Worm (Caenorhabditis elegans) whole organism, L4 larva: ENCODE data around the gene Y116A8C.25.
A peak's percentile ranks its signal among the peaks of the same experiment; 100 is the strongest.
"Not testable (repeated sequence)": the region's sequence is repeated elsewhere in the genome, so short reads cannot be mapped to it uniquely, and the experiment has no call there.

ENCODE experiments used
- F26F4.8 ChIP-seq: fragments of 200-800 bp; sonication (Bioruptor generic); conservative IDR thresholded peaks from 2 replicates; pipeline ENCODE4 v1.3.6; 2022; ENCODE audit warnings: missing genetic modification characterization, missing compliant biosample characterization
- Y75B8A.6 ChIP-seq: fragments of 200-800 bp; sonication (Bioruptor generic); IDR thresholded peaks from 2 replicates; pipeline ENCODE4 v1.3.6; 2022; ENCODE audit warnings: missing genetic modification reagents, missing genetic modification characterization, missing compliant biosample characterization
- ZK337.2 ChIP-seq: fragments of 200-800 bp; sonication (Bioruptor generic); IDR thresholded peaks from 2 replicates; pipeline ENCODE4 v1.3.6; 2022; ENCODE audit warnings: missing genetic modification reagents, missing genetic modification characterization, missing compliant biosample characterization
- aha-1 ChIP-seq: fragments of 150-350 bp; peaks from one replicate; lab custom pipeline; 2014; ENCODE audit warnings: missing biosample characterization, missing genetic modification characterization
- ceh-44 ChIP-seq: fragments of 200-800 bp; sonication (Bioruptor generic); IDR thresholded peaks from 2 replicates; pipeline ENCODE4 v1.3.6; 2022; ENCODE audit warnings: missing genetic modification reagents, missing genetic modification characterization, missing compliant biosample characterization
- ces-1 ChIP-seq: fragments of 150-350 bp; sonication (generic microtip); optimal IDR thresholded peaks from 4 replicates; lab custom pipeline; 2014; ENCODE audit warnings: missing biosample characterization, missing genetic modification reagents, missing genetic modification characterization
- dmd-8 ChIP-seq: fragments of 200-800 bp; sonication (Bioruptor generic); IDR thresholded peaks from 2 replicates; pipeline ENCODE4 v1.3.6; 2022; ENCODE audit warnings: missing genetic modification characterization, missing compliant biosample characterization
- duxl-1 ChIP-seq: sonication (generic microtip); optimal IDR thresholded peaks from 2 replicates; lab custom pipeline; 2016; ENCODE audit warnings: mild to moderate bottlenecking, missing genetic modification characterization, moderate library complexity, missing compliant biosample characterization; ENCODE audit not compliant: poor library complexity
- hmg-1.1 ChIP-seq: fragments of 200-800 bp; sonication (Bioruptor generic); IDR thresholded peaks from 2 replicates; pipeline ENCODE4 v1.3.6; 2022; ENCODE audit warnings: missing genetic modification reagents, missing genetic modification characterization, missing compliant biosample characterization
- jun-1 ChIP-seq: fragments of 150-350 bp; optimal IDR thresholded peaks from 2 replicates; lab custom pipeline; 2014; ENCODE audit warnings: missing biosample characterization, missing genetic modification reagents, missing genetic modification characterization
- lin-29 ChIP-seq: fragments of 200-800 bp; sonication (Bioruptor generic); IDR thresholded peaks from 2 replicates; pipeline ENCODE4 v1.3.6; 2022; ENCODE audit warnings: missing genetic modification reagents, missing genetic modification characterization, missing compliant biosample characterization
- lir-3 ChIP-seq: sonication (generic microtip); optimal IDR thresholded peaks from 2 replicates; lab custom pipeline; 2016; ENCODE audit warnings: mild to moderate bottlenecking, missing genetic modification characterization, missing compliant biosample characterization
- madf-5 ChIP-seq, 2 experiments: fragments of 200-800 bp; sonication (Bioruptor generic); IDR thresholded peaks; 2 replicates each; pipeline ENCODE4 v1.3.6; 2022; ENCODE audit warnings: missing compliant biosample characterization in 2 of 2, missing genetic modification characterization in 2 of 2
- mes-2 ChIP-seq: sonication (generic microtip); optimal IDR thresholded peaks from 2 replicates; lab custom pipeline; 2016; ENCODE audit warnings: missing genotype, mild to moderate bottlenecking, missing genetic modification characterization, missing compliant biosample characterization; ENCODE audit not compliant: poor library complexity, severe bottlenecking
- nhr-10 ChIP-seq: fragments of 150-350 bp; optimal IDR thresholded peaks from 2 replicates; lab custom pipeline; 2014; ENCODE audit warnings: missing biosample characterization, missing genetic modification characterization
- nhr-102 ChIP-seq: sonication (generic microtip); optimal IDR thresholded peaks from 2 replicates; lab custom pipeline; 2016; ENCODE audit warnings: mild to moderate bottlenecking, missing genetic modification characterization, moderate library complexity, missing compliant biosample characterization
- nhr-48 ChIP-seq: sonication (generic microtip); optimal IDR thresholded peaks from 2 replicates; lab custom pipeline; 2016; ENCODE audit warnings: mild to moderate bottlenecking, missing genetic modification characterization, missing compliant biosample characterization
- pha-4 ChIP-seq, 2 experiments: fragments of 150-350 bp in 1 of 2; fragments of 200-800 bp in 1 of 2; sonication (Bioruptor generic) in 1 of 2; IDR thresholded peaks in 1 of 2; optimal IDR thresholded peaks in 1 of 2; 2 replicates each; pipeline versions ENCODE4 v1.3.6 to Lab custom; 2014 to 2022; ENCODE audit warnings: missing genetic modification characterization in 2 of 2, missing genetic modification reagents in 2 of 2, missing biosample characterization in 1 of 2, missing compliant biosample characterization in 1 of 2
- sdz-12 ChIP-seq: fragments of 200-800 bp; sonication (Bioruptor generic); optimal IDR thresholded peaks from 2 replicates; lab custom pipeline; 2018; ENCODE audit warnings: mild to moderate bottlenecking, missing genetic modification characterization, missing compliant biosample characterization
- snpc-1.2 ChIP-seq: fragments of 200-800 bp; sonication (Bioruptor generic); IDR thresholded peaks from 2 replicates; pipeline ENCODE4 v1.3.6; 2022; ENCODE audit warnings: missing genetic modification reagents, missing genetic modification characterization, missing compliant biosample characterization
- spr-1 ChIP-seq: sonication (generic microtip); optimal IDR thresholded peaks from 2 replicates; lab custom pipeline; 2016; ENCODE audit warnings: mild to moderate bottlenecking, missing genetic modification characterization, missing compliant biosample characterization
- unc-62 ChIP-seq, 3 experiments: fragments of 150-350 bp in 1 of 3; sonication (generic microtip); optimal IDR thresholded peaks in 2 of 3; peaks in 1 of 3; 1 replicate in 1 of 3; 2 replicates in 2 of 3; lab custom pipeline; 2014 to 2017; ENCODE audit warnings: missing biosample characterization in 3 of 3, missing genetic modification characterization in 3 of 3, missing genetic modification reagents in 3 of 3, missing genotype in 1 of 3
- vab-7 ChIP-seq: fragments of 200-800 bp; sonication (Bioruptor generic); IDR thresholded peaks from 2 replicates; pipeline ENCODE4 v1.3.6; 2022; ENCODE audit warnings: missing genetic modification reagents, missing genetic modification characterization, missing compliant biosample characterization
- zfp-3 ChIP-seq: fragments of 200-800 bp; sonication (Bioruptor generic); conservative IDR thresholded peaks from 2 replicates; pipeline ENCODE4 v1.3.6; 2022; ENCODE audit warnings: missing genetic modification reagents, missing genetic modification characterization, missing compliant biosample characterization
- ztf-11 ChIP-seq: fragments of 150-350 bp; optimal IDR thresholded peaks from 2 replicates; lab custom pipeline; 2014; ENCODE audit warnings: missing biosample characterization, missing genetic modification characterization

Y116A8C.25 gene

ce11 chrIV:17063700-17064099 is 14.8 kb downstream of the Y116A8C.25 start, which contains the start of gene Y116A8C.467:
Y116A8C.467 (minus strand) TSS chrIV:17063800.
- not testable (repeated sequence) for TF ChIP-seq unc-62 (GFP tag; optimal IDR thresholded peaks at IDR 0.05 in 1 of 2; lab: Kevin White, UChicago); unc-62 (tag; optimal IDR thresholded peaks at IDR 0.05; lab: Kevin White, UChicago); lin-29 (GFP tag; lab: Robert Waterston, UW); duxl-1 (tag; lab: Kevin White, UChicago)

ce11 chrIV:17058489-17059121 is 19.9 kb downstream of the Y116A8C.25 start:
- peak; percentile 91 for TF ChIP-seq snpc-1.2 (GFP tag; lab: Robert Waterston, UW)

- TF ChIP-seq nhr-48, result no peak
- TF ChIP-seq, all 104 proteins: peak for 0
Measured at ce11 chrIV:17058036-17058435, 20.5 kb downstream of the Y116A8C.25 start, which contains the start of gene Y116A8C.44. Y116A8C.44 (minus strand) TSS chrIV:17058136.

ce11 chrIV:17053261-17053660 is 25.3 kb downstream of the Y116A8C.25 start, which contains the start of gene Y116A8C.23:
Y116A8C.23 (plus strand) TSS chrIV:17053561.
- TF ChIP-seq lir-3 (tag; lab: Kevin White, UChicago) (no peak), nhr-10 (no peak), spr-1 (no peak), ces-1 (GFP tag; lab: Kevin White, UChicago) (no peak), nhr-102 (tag; lab: Kevin White, UChicago) (no peak)

- TF ChIP-seq aha-1 (no peak), dmd-8 (GFP tag; lab: Robert Waterston, UW) (no peak), vab-7 (no peak)
Measured at ce11 chrIV:17048257-17048656, 30.3 kb downstream of the Y116A8C.25 start, which contains the start of gene athp-3. athp-3 (minus strand) TSS chrIV:17048357.

- TF ChIP-seq hmg-1.1 (GFP tag; lab: Robert Waterston, UW), result no peak
- no peak for TF ChIP-seq madf-5 (GFP tag; IDR thresholded peaks at IDR 0.05; lab: Robert Waterston, UW)
- no peak for TF ChIP-seq ceh-44 (GFP tag; lab: Robert Waterston, UW)
- TF ChIP-seq Y75B8A.6 (GFP tag; lab: Robert Waterston, UW), result no peak
Measured at ce11 chrIV:17045691-17046090, 32.9 kb downstream of the Y116A8C.25 start, which contains the start of gene clec-195. clec-195 (minus strand) TSS chrIV:17045791.

- TF ChIP-seq unc-62 (GFP tag; optimal IDR thresholded peaks at IDR 0.05 in 1 of 2; lab: Kevin White, UChicago), result no peak
- TF ChIP-seq unc-62 (tag; optimal IDR thresholded peaks at IDR 0.05; lab: Kevin White, UChicago), result no peak
- TF ChIP-seq ztf-11 (tag; lab: Kevin White, UChicago), result no peak
- TF ChIP-seq mes-2 (tag; lab: Kevin White, UChicago), result no peak
- no peak for TF ChIP-seq sdz-12 (GFP tag; lab: Kevin White, UChicago)
- no peak for TF ChIP-seq madf-5 (GFP tag; IDR thresholded peaks at IDR 0.05; lab: Robert Waterston, UW)
- no peak for TF ChIP-seq nhr-10
- no peak for TF ChIP-seq vab-7
- no peak for TF ChIP-seq F26F4.8 (GFP tag; lab: Robert Waterston, UW)
- no peak for TF ChIP-seq jun-1 (tag; lab: Kevin White, UChicago)
- no peak for TF ChIP-seq pha-4 (GFP tag; IDR thresholded peaks at IDR 0.05; lab: Robert Waterston, UW)
- no peak for TF ChIP-seq pha-4 (tag; optimal IDR thresholded peaks at IDR 0.05; lab: Kevin White, UChicago)
- no peak for TF ChIP-seq ZK337.2
- no peak for TF ChIP-seq zfp-3 (GFP tag; lab: Robert Waterston, UW)
Measured at ce11 chrIV:17040618-17041017, 37.9 kb downstream of the Y116A8C.25 start, which contains the start of gene Y116A8C.20. Y116A8C.20 (plus strand) TSS chrIV:17040918.
